Fruit fly (Drosophila melanogaster) whole organism, wandering third instar larva: ENCODE measurements around the gene sea.

Source experiments
- Abd-B ChIP-seq: fragments of >200 bp; optimal IDR thresholded peaks from 2 replicates; lab custom pipeline; 2017; ENCODE audit warnings: missing biosample characterization, missing genetic modification characterization
- Dfd ChIP-seq: fragments of >200 bp; optimal IDR thresholded peaks from 2 replicates; lab custom pipeline; 2017; ENCODE audit warnings: missing biosample characterization, missing genetic modification characterization
- GATAd ChIP-seq: sonication (Bioruptor generic); optimal IDR thresholded peaks from 2 replicates; lab custom pipeline; 2016; ENCODE audit warnings: missing biosample characterization, missing genetic modification characterization
- N ChIP-seq: fragments of >200 bp; optimal IDR thresholded peaks from 2 replicates; lab custom pipeline; 2018; ENCODE audit warnings: missing biosample characterization, missing external identifiers, missing genetic modification characterization
- br ChIP-seq: fragments of 200-800 bp; sonication (Bioruptor generic); optimal IDR thresholded peaks from 2 replicates; lab custom pipeline; 2016; ENCODE audit warnings: missing biosample characterization, missing genetic modification characterization
- brk ChIP-seq: fragments of 200-800 bp; sonication (Bioruptor generic); optimal IDR thresholded peaks from 2 replicates; lab custom pipeline; 2016; ENCODE audit warnings: missing biosample characterization, mild to moderate bottlenecking, missing genetic modification characterization
- psq ChIP-seq: fragments of 200-800 bp; sonication (Bioruptor generic); optimal IDR thresholded peaks from 3 replicates; lab custom pipeline; 2017; ENCODE audit warnings: missing biosample characterization, mild to moderate bottlenecking, missing genetic modification characterization, moderate library complexity
- usp ChIP-seq: fragments of >200 bp; optimal IDR thresholded peaks from 2 replicates; lab custom pipeline; 2017; ENCODE audit warnings: missing biosample characterization, missing genetic modification characterization

DNA sequence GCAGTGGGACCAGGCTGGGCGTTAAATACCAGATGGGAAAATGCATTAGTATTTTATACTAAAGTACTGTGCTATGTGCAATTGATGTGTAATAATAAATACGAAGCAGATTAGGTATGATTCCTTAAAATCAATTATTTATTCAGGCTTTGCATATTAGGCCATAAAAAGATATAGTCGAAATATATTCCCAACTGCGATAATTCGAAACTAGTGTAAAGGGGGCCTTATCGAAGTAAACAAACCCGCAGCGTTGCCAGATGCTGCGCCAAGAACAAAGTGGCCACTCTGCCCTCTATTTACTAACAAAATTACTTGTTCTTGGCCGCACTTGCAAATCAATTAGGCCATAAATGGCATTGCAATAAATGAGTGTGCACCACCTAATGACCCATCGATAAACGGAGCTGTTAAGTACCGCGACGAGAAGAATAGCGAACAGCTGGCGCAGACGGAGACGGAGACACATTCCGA, 9.3 kb downstream of the sea start, which contains the start of gene CG10898:
- TF ChIP-seq Dfd (no peak), GATAd (peak; percentile 24), psq (GFP tag; lab: Kevin White, UChicago) (peak; percentile 59), usp (GFP tag; lab: Kevin White, UChicago) (no peak), brk (GFP tag; lab: Kevin White, UChicago) (peak; percentile 60), N (GFP tag; lab: Kevin White, UChicago) (no peak), br (GFP tag; lab: Kevin White, UChicago) (peak; percentile 62), Abd-B (GFP tag; lab: Kevin White, UChicago) (no peak)
